Fruit fly (Drosophila melanogaster) whole organism, pupa: Measurements from ENCODE around the gene CG3557.
A peak's percentile ranks its signal among the peaks of the same experiment; 100 is the strongest.

Source experiments
- CG10348 ChIP-seq: fragments of 200-800 bp; sonication (Bioruptor generic); IDR thresholded peaks from 2 replicates; pipeline ENCODE4 v1.3.6; 2022; ENCODE audit warnings: missing biosample characterization, missing genetic modification characterization
- CG12605 ChIP-seq: fragments of 200-800 bp; sonication (Bioruptor generic); IDR thresholded peaks from 2 replicates; pipeline ENCODE4 v1.3.6; 2022; ENCODE audit warnings: missing biosample characterization, missing genetic modification characterization
- CG13204 ChIP-seq: fragments of 200-800 bp; sonication (Bioruptor generic); optimal IDR thresholded peaks from 2 replicates; lab custom pipeline; 2018; ENCODE audit warnings: missing biosample characterization, mild to moderate bottlenecking, missing genetic modification characterization, moderate library complexity
- CG14655 ChIP-seq: fragments of 200-800 bp; sonication (Bioruptor generic); optimal IDR thresholded peaks from 3 replicates; lab custom pipeline; 2017; ENCODE audit warnings: mild to moderate bottlenecking, missing biosample characterization, missing genetic modification reagents, missing genetic modification characterization
- CG15710 ChIP-seq: fragments of 200-800 bp; sonication (Bioruptor generic); optimal IDR thresholded peaks from 2 replicates; lab custom pipeline; 2018; ENCODE audit warnings: missing biosample characterization, mild to moderate bottlenecking, missing genetic modification characterization, moderate library complexity
- CG17806 ChIP-seq: fragments of 200-800 bp; sonication (Bioruptor generic); optimal IDR thresholded peaks from 2 replicates; lab custom pipeline; 2018; ENCODE audit warnings: missing biosample characterization, mild to moderate bottlenecking, missing genetic modification characterization, moderate library complexity
- CG32121 ChIP-seq: fragments of 200-800 bp; sonication (Bioruptor generic); IDR thresholded peaks from 2 replicates; pipeline ENCODE4 v1.3.6; 2022; ENCODE audit warnings: missing biosample characterization, missing genetic modification characterization
- CG34367 ChIP-seq: fragments of 200-800 bp; sonication (Bioruptor generic); optimal IDR thresholded peaks from 2 replicates; lab custom pipeline; 2018; ENCODE audit warnings: missing biosample characterization, mild to moderate bottlenecking, missing genetic modification characterization
- CG4496 ChIP-seq: fragments of 200-800 bp; sonication (Bioruptor generic); IDR thresholded peaks from 3 replicates; pipeline ENCODE4 v1.3.6; 2022; ENCODE audit warnings: missing biosample characterization, missing genetic modification characterization
- CG8159 ChIP-seq: fragments of 200-800 bp; sonication (Bioruptor generic); optimal IDR thresholded peaks from 3 replicates; lab custom pipeline; 2018; ENCODE audit warnings: missing biosample characterization, mild to moderate bottlenecking, missing genetic modification characterization, moderate library complexity
- CG8301 ChIP-seq: fragments of 200-800 bp; sonication (Bioruptor generic); optimal IDR thresholded peaks from 2 replicates; lab custom pipeline; 2018; ENCODE audit warnings: missing biosample characterization, mild to moderate bottlenecking, missing genetic modification characterization
- CG9948 ChIP-seq: fragments of 200-800 bp; sonication (Bioruptor generic); optimal IDR thresholded peaks from 2 replicates; lab custom pipeline; 2018; ENCODE audit warnings: missing biosample characterization, mild to moderate bottlenecking, missing genetic modification characterization, moderate library complexity
- D1 ChIP-seq: fragments of 200-800 bp; sonication (Bioruptor generic); optimal IDR thresholded peaks from 2 replicates; lab custom pipeline; 2018; ENCODE audit warnings: missing biosample characterization, mild to moderate bottlenecking, missing genetic modification characterization, moderate library complexity
- EcR ChIP-seq: fragments of 200-800 bp; sonication (Bioruptor generic); optimal IDR thresholded peaks from 3 replicates; lab custom pipeline; 2019; ENCODE audit warnings: missing biosample characterization, missing genetic modification characterization, mild to moderate bottlenecking, moderate library complexity, missing genetic modification reagents
- Ets98B ChIP-seq: fragments of 200-800 bp; sonication (Bioruptor generic); IDR thresholded peaks from 2 replicates; pipeline ENCODE4 v1.3.6; 2022; ENCODE audit warnings: missing biosample characterization, missing genetic modification characterization
- Pif1A ChIP-seq: fragments of 200-800 bp; sonication (Bioruptor generic); optimal IDR thresholded peaks from 3 replicates; lab custom pipeline; 2016; ENCODE audit warnings: missing biosample characterization, missing genetic modification characterization
- Pif1B ChIP-seq: fragments of 200-800 bp; sonication (Bioruptor generic); optimal IDR thresholded peaks from 3 replicates; lab custom pipeline; 2016; ENCODE audit warnings: missing biosample characterization, missing genetic modification characterization
- Snoo ChIP-seq: fragments of 200-800 bp; sonication (Bioruptor generic); optimal IDR thresholded peaks from 3 replicates; lab custom pipeline; 2017; ENCODE audit warnings: missing biosample characterization, mild to moderate bottlenecking, missing genetic modification characterization, inconsistent platforms
- fd96Ca ChIP-seq: fragments of 200-800 bp; sonication (Bioruptor generic); IDR thresholded peaks from 3 replicates; pipeline ENCODE4 v1.3.6; 2022; ENCODE audit warnings: missing biosample characterization, missing genetic modification characterization
- gl ChIP-seq: fragments of 200-800 bp; sonication (Bioruptor generic); optimal IDR thresholded peaks from 2 replicates; lab custom pipeline; 2018; ENCODE audit warnings: missing biosample characterization, mild to moderate bottlenecking, missing genetic modification characterization
- rn ChIP-seq: fragments of 200-800 bp; sonication (Bioruptor generic); IDR thresholded peaks from 2 replicates; pipeline ENCODE4 v1.3.6; 2022; ENCODE audit warnings: missing biosample characterization, missing genetic modification characterization

Gene CG3557

dm6 chr2L:2397080-2397479, 11.5 kb upstream of the CG3557 start:
- TF ChIP-seq gl (tag; lab: Kevin White, UChicago) (no peak), CG32121 (GFP tag; lab: Robert Waterston, UW) (no peak), CG10348 (GFP tag; lab: Robert Waterston, UW) (no peak), CG17806 (tag; lab: Kevin White, UChicago) (no peak), CG13204 (GFP tag; lab: Kevin White, UChicago) (no peak), CG8159 (tag; lab: Kevin White, UChicago) (peak; percentile 21), CG4496 (no peak)
- TF ChIP-seq, all 21 proteins: peak for 1

DNA sequence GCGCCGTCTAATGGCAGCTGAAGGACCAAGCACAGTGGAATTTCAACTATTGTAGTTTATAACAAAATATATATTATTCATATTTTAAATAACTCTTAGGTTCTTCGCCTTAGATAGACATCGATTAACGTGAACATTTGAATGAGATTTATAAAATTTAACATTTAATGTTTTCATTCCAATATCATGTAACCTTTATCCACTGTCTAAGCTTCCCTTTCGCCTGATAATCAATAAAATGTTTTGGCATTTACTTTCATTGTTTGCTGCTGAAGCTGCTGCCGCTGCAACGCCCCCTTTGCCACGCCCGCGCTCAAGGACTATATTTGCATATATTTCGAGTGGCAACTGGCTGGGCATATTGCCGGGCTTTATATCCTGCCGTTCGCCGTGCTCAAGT, 9.3 kb upstream of the CG3557 start:
- no peak for TF ChIP-seq CG8301 (tag; lab: Kevin White, UChicago)
- peak; percentile 4 for TF ChIP-seq CG8159 (tag; lab: Kevin White, UChicago)
- TF ChIP-seq, all 21 proteins: peak for 1

DNA sequence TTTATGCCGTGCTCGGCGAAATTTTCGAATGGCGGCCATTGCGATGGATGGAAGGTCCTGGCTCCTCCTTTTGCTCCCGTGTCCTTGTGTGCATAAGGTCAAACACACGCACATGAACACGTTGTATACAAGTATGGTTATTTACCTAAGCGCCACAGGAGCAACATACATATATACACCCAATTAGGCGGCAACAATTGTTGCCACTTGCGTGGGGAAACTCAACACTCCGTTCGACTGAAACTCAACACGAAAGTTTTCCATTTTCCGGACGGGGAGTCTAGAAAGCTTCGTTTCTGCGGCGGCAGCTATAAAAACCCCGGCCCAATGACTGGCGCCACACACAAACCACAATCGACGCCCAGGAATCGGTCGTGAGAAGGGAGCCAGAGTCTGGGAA, 5.7 kb upstream of the CG3557 start, which contains the start of gene CG46448:
CG46448 (plus strand) TSS at position 340 of the 400 bp plus-strand sequence.
- no peak for TF ChIP-seq CG8301 (tag; lab: Kevin White, UChicago)
- no peak for TF ChIP-seq CG17806 (tag; lab: Kevin White, UChicago)
- no peak for TF ChIP-seq Pif1A (GFP tag; lab: Kevin White, UChicago)
- no peak for TF ChIP-seq CG4496
- no peak for TF ChIP-seq gl (tag; lab: Kevin White, UChicago)

- no peak for TF ChIP-seq CG17806 (tag; lab: Kevin White, UChicago)
- TF ChIP-seq CG15710 = no peak
- TF ChIP-seq CG34367 = no peak
- no peak for TF ChIP-seq D1
- no peak for TF ChIP-seq CG14655
- TF ChIP-seq CG10348 (GFP tag; lab: Robert Waterston, UW) = no peak
- no peak for TF ChIP-seq CG8159 (tag; lab: Kevin White, UChicago)
- TF ChIP-seq CG32121 (GFP tag; lab: Robert Waterston, UW) = no peak
- TF ChIP-seq fd96Ca (GFP tag; lab: Robert Waterston, UW) = no peak
- TF ChIP-seq Pif1B (GFP tag; lab: Kevin White, UChicago) = no peak
- TF ChIP-seq CG13204 (GFP tag; lab: Kevin White, UChicago) = no peak
- no peak for TF ChIP-seq CG4496
- TF ChIP-seq Snoo (tag; lab: Kevin White, UChicago) = no peak
- TF ChIP-seq CG12605 (GFP tag; lab: Robert Waterston, UW) = no peak
- TF ChIP-seq EcR = no peak
Observed at dm6 chr2L:2390589-2390988, 5.0 kb upstream of the CG3557 start, which contains the start of gene CG43750. CG43750 (minus strand) TSS chr2L:2390689.

dm6 chr2L:2382971-2383370, 2.6 kb downstream of the CG3557 start, which contains the start of gene PIG-Wa:
PIG-Wa (plus strand) TSS chr2L:2383202.
- no peak for TF ChIP-seq gl (tag; lab: Kevin White, UChicago)
- TF ChIP-seq CG15710 = no peak
- TF ChIP-seq CG17806 (tag; lab: Kevin White, UChicago) = no peak
- TF ChIP-seq CG8301 (tag; lab: Kevin White, UChicago) = no peak
- no peak for TF ChIP-seq CG32121 (GFP tag; lab: Robert Waterston, UW)
- no peak for TF ChIP-seq rn (GFP tag; lab: Robert Waterston, UW)
- TF ChIP-seq Ets98B (GFP tag; lab: Robert Waterston, UW) = no peak
- TF ChIP-seq D1 = no peak
- TF ChIP-seq CG13204 (GFP tag; lab: Kevin White, UChicago) = no peak
- no peak for TF ChIP-seq CG10348 (GFP tag; lab: Robert Waterston, UW)
- no peak for TF ChIP-seq EcR
- no peak for TF ChIP-seq CG8159 (tag; lab: Kevin White, UChicago)

dm6 chr2L:2380805-2381204, 4.8 kb downstream of the CG3557 start, which contains the start of gene Eogt:
Eogt (plus strand) TSS chr2L:2381097.
- TF ChIP-seq D1 (peak; percentile 71), CG34367 (peak; percentile 98), Pif1A (GFP tag; lab: Kevin White, UChicago) (peak; percentile 86), CG4496 (peak; percentile 99), CG15710 (peak; percentile 98), CG32121 (GFP tag; lab: Robert Waterston, UW) (peak; percentile 96), CG8159 (tag; lab: Kevin White, UChicago) (peak; percentile 96), Ets98B (GFP tag; lab: Robert Waterston, UW) (peak; percentile 96), gl (tag; lab: Kevin White, UChicago) (peak; percentile 89), CG13204 (GFP tag; lab: Kevin White, UChicago) (no peak), CG9948 (tag; lab: Kevin White, UChicago) (peak; percentile 94), rn (GFP tag; lab: Robert Waterston, UW) (peak; percentile 96), Snoo (tag; lab: Kevin White, UChicago) (peak; percentile 96), fd96Ca (GFP tag; lab: Robert Waterston, UW) (peak; percentile 93), CG10348 (GFP tag; lab: Robert Waterston, UW) (peak; percentile 93), CG12605 (GFP tag; lab: Robert Waterston, UW) (peak; percentile 98), EcR (no peak), CG14655 (peak; percentile 94), CG8301 (tag; lab: Kevin White, UChicago) (peak; percentile 93), Pif1B (GFP tag; lab: Kevin White, UChicago) (no peak), CG17806 (tag; lab: Kevin White, UChicago) (peak; percentile 94)

- TF ChIP-seq EcR (peak; percentile 94), Snoo (tag; lab: Kevin White, UChicago) (no peak)
- TF ChIP-seq, all 21 proteins: peak for 1
Observed at dm6 chr2L:2376418-2376702, 9.2 kb downstream of the CG3557 start.
